Fruit fly (Drosophila melanogaster) whole organism, pupa: Measurements from ENCODE around the gene CG5953.

ENCODE experiments used
- CG13204 ChIP-seq: fragments of 200-800 bp; sonication (Bioruptor generic); optimal IDR thresholded peaks from 2 replicates; lab custom pipeline; 2018; ENCODE audit warnings: missing biosample characterization, mild to moderate bottlenecking, missing genetic modification characterization, moderate library complexity
- CG14655 ChIP-seq: fragments of 200-800 bp; sonication (Bioruptor generic); optimal IDR thresholded peaks from 3 replicates; lab custom pipeline; 2017; ENCODE audit warnings: mild to moderate bottlenecking, missing biosample characterization, missing genetic modification reagents, missing genetic modification characterization
- CG15710 ChIP-seq: fragments of 200-800 bp; sonication (Bioruptor generic); optimal IDR thresholded peaks from 2 replicates; lab custom pipeline; 2018; ENCODE audit warnings: missing biosample characterization, mild to moderate bottlenecking, missing genetic modification characterization, moderate library complexity
- CG17806 ChIP-seq: fragments of 200-800 bp; sonication (Bioruptor generic); optimal IDR thresholded peaks from 2 replicates; lab custom pipeline; 2018; ENCODE audit warnings: missing biosample characterization, mild to moderate bottlenecking, missing genetic modification characterization, moderate library complexity
- CG32121 ChIP-seq: fragments of 200-800 bp; sonication (Bioruptor generic); IDR thresholded peaks from 2 replicates; pipeline ENCODE4 v1.3.6; 2022; ENCODE audit warnings: missing biosample characterization, missing genetic modification characterization
- CG34367 ChIP-seq: fragments of 200-800 bp; sonication (Bioruptor generic); optimal IDR thresholded peaks from 2 replicates; lab custom pipeline; 2018; ENCODE audit warnings: missing biosample characterization, mild to moderate bottlenecking, missing genetic modification characterization
- CG4496 ChIP-seq: fragments of 200-800 bp; sonication (Bioruptor generic); IDR thresholded peaks from 3 replicates; pipeline ENCODE4 v1.3.6; 2022; ENCODE audit warnings: missing biosample characterization, missing genetic modification characterization
- CG8159 ChIP-seq: fragments of 200-800 bp; sonication (Bioruptor generic); optimal IDR thresholded peaks from 3 replicates; lab custom pipeline; 2018; ENCODE audit warnings: missing biosample characterization, mild to moderate bottlenecking, missing genetic modification characterization, moderate library complexity
- D1 ChIP-seq: fragments of 200-800 bp; sonication (Bioruptor generic); optimal IDR thresholded peaks from 2 replicates; lab custom pipeline; 2018; ENCODE audit warnings: missing biosample characterization, mild to moderate bottlenecking, missing genetic modification characterization, moderate library complexity
- Pif1A ChIP-seq: fragments of 200-800 bp; sonication (Bioruptor generic); optimal IDR thresholded peaks from 3 replicates; lab custom pipeline; 2016; ENCODE audit warnings: missing biosample characterization, missing genetic modification characterization
- Snoo ChIP-seq: fragments of 200-800 bp; sonication (Bioruptor generic); optimal IDR thresholded peaks from 3 replicates; lab custom pipeline; 2017; ENCODE audit warnings: missing biosample characterization, mild to moderate bottlenecking, missing genetic modification characterization, inconsistent platforms
- rn ChIP-seq: fragments of 200-800 bp; sonication (Bioruptor generic); IDR thresholded peaks from 2 replicates; pipeline ENCODE4 v1.3.6; 2022; ENCODE audit warnings: missing biosample characterization, missing genetic modification characterization

DNA sequence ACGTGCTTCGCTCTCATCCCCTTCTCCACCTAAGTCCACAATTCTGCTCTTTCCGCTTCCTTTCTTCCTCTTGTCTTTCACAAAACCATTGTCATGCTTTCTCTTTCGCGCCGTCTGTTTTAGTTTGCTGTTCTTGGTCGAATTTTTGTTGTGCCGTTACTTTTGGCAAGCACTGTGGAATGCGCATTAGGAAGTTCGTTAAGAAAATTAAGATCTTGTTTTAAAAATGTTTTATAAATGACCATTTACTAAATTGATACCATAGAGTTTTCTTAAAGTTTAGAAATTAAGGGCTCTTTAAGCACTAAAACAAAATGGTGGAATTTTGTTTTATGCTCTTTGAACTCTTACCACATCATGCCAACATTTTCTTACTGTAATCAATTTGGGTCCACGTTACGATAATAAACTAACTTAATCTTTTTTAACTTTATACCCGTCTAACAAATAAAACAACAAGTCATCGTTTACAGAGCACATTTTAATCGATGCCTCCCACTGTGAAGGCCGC lies 2.4 kb upstream of the CG5953 start:
- TF ChIP-seq CG17806 (tag; lab: Kevin White, UChicago), result no peak
- no peak; the same call in 1 of the 2 replicates for TF ChIP-seq CG32121 (GFP tag; lab: Robert Waterston, UW)
- TF ChIP-seq Pif1A, result peak; percentile 55
- TF ChIP-seq CG14655 (GFP tag; lab: Kevin White, UChicago), result peak; percentile 74
- TF ChIP-seq CG4496 (GFP tag; lab: Robert Waterston, UW), result no peak; the same call in 2 of the 3 replicates
- peak; percentile 50 for TF ChIP-seq D1 (tag; lab: Kevin White, UChicago)
- TF ChIP-seq CG34367 (tag; lab: Kevin White, UChicago), result no peak
- TF ChIP-seq CG13204 (GFP tag; lab: Kevin White, UChicago), result no peak
- TF ChIP-seq Snoo, result peak; percentile 61
- TF ChIP-seq CG15710 (tag; lab: Kevin White, UChicago), result no peak
- peak; percentile 47 for TF ChIP-seq CG8159 (tag; lab: Kevin White, UChicago)
- no peak for TF ChIP-seq rn (GFP tag; lab: Robert Waterston, UW)
